Fruit fly (Drosophila melanogaster): ENCODE results near the gene exd.

dm6 chrX:15996831-15997230, 4.6 kb downstream of the exd start, which contains the start of gene CG8939:
- no peak for TF ChIP-seq CG8478 (optimal IDR thresholded peaks at IDR 0.05)
- TF ChIP-seq CTCF (optimal IDR thresholded peaks at IDR 0.05) = no peak
